Worm (Caenorhabditis elegans): ENCODE measurements around the gene ZK994.6.
A peak's percentile ranks its signal among the peaks of the same experiment; 100 is the strongest.

Gene ZK994.6

ce11 chrV:8500348-8500747 is 6.9 kb downstream of the ZK994.6 start:
- TF ChIP-seq ZK546.5 (tag; optimal IDR thresholded peaks at IDR 0.05) (peak; percentile 23), lin-11 (tag; optimal IDR thresholded peaks at IDR 0.05) (peak; percentile 84), lsy-2 (tag; optimal IDR thresholded peaks at IDR 0.05) (peak; percentile 87 to 88), nhr-11 (tag; optimal IDR thresholded peaks at IDR 0.05) (peak; percentile 80), nhr-10 (tag; optimal IDR thresholded peaks at IDR 0.05) (peak; percentile 51), blmp-1 (tag; optimal IDR thresholded peaks at IDR 0.05; ENCODE audit: insufficient read depth) (peak; percentile 39), sma-3 (GFP tag; optimal IDR thresholded peaks at IDR 0.05) (peak; percentile 92), nhr-6 (tag; optimal IDR thresholded peaks at IDR 0.05) (peak; percentile 76), fos-1 (tag; optimal IDR thresholded peaks at IDR 0.05) (peak; percentile 73), crh-2 (tag; optimal IDR thresholded peaks at IDR 0.05) (peak; percentile 89), sem-4 (tag; optimal IDR thresholded peaks at IDR 0.05) (peak; percentile 87), gmeb-1 (tag; optimal IDR thresholded peaks at IDR 0.05) (peak; percentile 89), R02D3.7 (tag; optimal IDR thresholded peaks at IDR 0.05) (peak; percentile 56), dmd-4 (tag; optimal IDR thresholded peaks at IDR 0.05) (peak; percentile 37), mbf-1 (tag; optimal IDR thresholded peaks at IDR 0.05) (peak; percentile 14), ceh-82 (tag; optimal IDR thresholded peaks at IDR 0.05) (peak; percentile 85), sma-9 (GFP tag; optimal IDR thresholded peaks at IDR 0.05) (peak; percentile 99), sma-9 (tag; optimal IDR thresholded peaks at IDR 0.05) (no peak), zag-1 (tag; optimal IDR thresholded peaks at IDR 0.05) (peak; percentile 81), peb-1 (tag; optimal IDR thresholded peaks at IDR 0.05) (peak; percentile 6), lin-13 (GFP tag; optimal IDR thresholded peaks at IDR 0.05) (peak; percentile 87), alr-1 (tag; optimal IDR thresholded peaks at IDR 0.05) (no peak), F13H6.1 (tag; optimal IDR thresholded peaks at IDR 0.05) (peak; percentile 95), C34F6.9 (tag; optimal IDR thresholded peaks at IDR 0.05) (peak; percentile 71), elt-1 (tag; optimal IDR thresholded peaks at IDR 0.05) (no peak), skn-1 (tag; optimal IDR thresholded peaks at IDR 0.05) (peak; percentile 33), nhr-237 (tag; optimal IDR thresholded peaks at IDR 0.05) (peak; percentile 63), nhr-77 (tag; optimal IDR thresholded peaks at IDR 0.05) (peak; percentile 31), ceh-16 (tag; optimal IDR thresholded peaks at IDR 0.05) (peak; percentile 65), mab-5 (tag; optimal IDR thresholded peaks at IDR 0.05) (peak; percentile 88), ztf-1 (GFP tag; conservative IDR thresholded peaks at IDR 0.05) (0 out of 2 replicates have a peak, but pooled peaks have one; percentile 82), unc-39 (tag; optimal IDR thresholded peaks at IDR 0.05) (no peak), nhr-129 (tag; optimal IDR thresholded peaks at IDR 0.05) (peak; percentile 86), nhr-12 (tag; optimal IDR thresholded peaks at IDR 0.05) (peak; percentile 40), snpc-4 (tag; optimal IDR thresholded peaks at IDR 0.05) (peak; percentile 100), elt-3 (tag; optimal IDR thresholded peaks at IDR 0.05) (no peak), nhr-21 (tag; optimal IDR thresholded peaks at IDR 0.05) (peak; percentile 91), aly-2 (tag; optimal IDR thresholded peaks at IDR 0.05) (peak; percentile 60), unc-62 (GFP tag; optimal IDR thresholded peaks at IDR 0.05) (peak; percentile 73), nhr-25 (tag; optimal IDR thresholded peaks at IDR 0.05) (no peak), ama-1 (optimal IDR thresholded peaks at IDR 0.05) (peak; percentile 14), nhr-23 (tag; optimal IDR thresholded peaks at IDR 0.05) (no peak), ztf-4 (tag; optimal IDR thresholded peaks at IDR 0.05) (peak; percentile 83), lin-39 (tag; optimal IDR thresholded peaks at IDR 0.05) (peak; percentile 81), mdl-1 (tag; optimal IDR thresholded peaks at IDR 0.05) (peak; percentile 33 to 44), unc-55 (GFP tag; optimal IDR thresholded peaks at IDR 0.05) (peak; percentile 67), Y55F3AM.14 (GFP tag; optimal IDR thresholded peaks at IDR 0.05) (peak; percentile 94), ztf-11 (tag; optimal IDR thresholded peaks at IDR 0.05) (peak; percentile 45), egl-27 (tag; optimal IDR thresholded peaks at IDR 0.05) (peak; percentile 90)

All from whole organism, L2 larva.